Worm (Caenorhabditis elegans) whole organism, L2 larva: ENCODE data around the gene fkb-4.

Source experiments
- R02D3.7 ChIP-seq: fragments of 150-350 bp; optimal IDR thresholded peaks from 2 replicates; lab custom pipeline; 2014; ENCODE audit warnings: missing biosample characterization, missing genetic modification characterization
- alr-1 ChIP-seq: fragments of 150-350 bp; optimal IDR thresholded peaks from 2 replicates; lab custom pipeline; 2014; ENCODE audit warnings: missing biosample characterization, missing genetic modification characterization
- aly-2 ChIP-seq: fragments of 150-350 bp; optimal IDR thresholded peaks from 2 replicates; lab custom pipeline; 2014; ENCODE audit warnings: missing biosample characterization, missing genetic modification characterization
- egl-27 ChIP-seq: sonication (generic microtip); optimal IDR thresholded peaks from 3 replicates; lab custom pipeline; 2017; ENCODE audit warnings: missing biosample characterization, missing genetic modification reagents, missing genetic modification characterization
- fos-1 ChIP-seq: fragments of 150-350 bp; optimal IDR thresholded peaks from 2 replicates; lab custom pipeline; 2014; ENCODE audit warnings: missing biosample characterization, missing genetic modification characterization
- gmeb-1 ChIP-seq: fragments of 150-350 bp; optimal IDR thresholded peaks from 2 replicates; lab custom pipeline; 2014; ENCODE audit warnings: missing biosample characterization, missing genetic modification characterization
- lin-39 ChIP-seq: fragments of 150-350 bp; optimal IDR thresholded peaks from 2 replicates; lab custom pipeline; 2014; ENCODE audit warnings: missing biosample characterization, missing genetic modification reagents, missing genetic modification characterization
- lsy-2 ChIP-seq, 2 experiments: fragments of 150-350 bp in 1 of 2; sonication (generic microtip) in 1 of 2; optimal IDR thresholded peaks; 2 replicates each; lab custom pipeline; 2014 to 2017; ENCODE audit warnings: missing biosample characterization in 2 of 2, missing genetic modification characterization in 2 of 2
- mab-5 ChIP-seq: fragments of 150-350 bp; optimal IDR thresholded peaks from 2 replicates; lab custom pipeline; 2014; ENCODE audit warnings: missing biosample characterization, missing genetic modification characterization
- nhr-11 ChIP-seq: fragments of 150-350 bp; optimal IDR thresholded peaks from 2 replicates; lab custom pipeline; 2014; ENCODE audit warnings: missing biosample characterization, missing genetic modification characterization
- nhr-25 ChIP-seq: fragments of 150-350 bp; sonication (generic microtip); optimal IDR thresholded peaks from 3 replicates; lab custom pipeline; 2014; ENCODE audit warnings: missing biosample characterization, missing genetic modification characterization
- peb-1 ChIP-seq: fragments of 150-350 bp; optimal IDR thresholded peaks from 2 replicates; lab custom pipeline; 2014; ENCODE audit warnings: missing biosample characterization, missing genetic modification characterization
- sma-3 ChIP-seq: sonication (generic microtip); optimal IDR thresholded peaks from 2 replicates; lab custom pipeline; 2016; ENCODE audit warnings: missing genetic modification reagents, missing genetic modification characterization, missing compliant biosample characterization
- unc-62 ChIP-seq: fragments of 150-350 bp; optimal IDR thresholded peaks from 2 replicates; lab custom pipeline; 2014; ENCODE audit warnings: missing biosample characterization, missing genetic modification reagents, missing genetic modification characterization

- no peak for TF ChIP-seq nhr-11 (tag; lab: Kevin White, UChicago)
- no peak for TF ChIP-seq peb-1
- no peak for TF ChIP-seq nhr-25 (tag; lab: Kevin White, UChicago)
- no peak for TF ChIP-seq sma-3 (GFP tag; lab: Kevin White, UChicago)
- TF ChIP-seq aly-2 (tag; lab: Kevin White, UChicago): no peak
- TF ChIP-seq mab-5: no peak
- no peak for TF ChIP-seq egl-27 (tag; lab: Kevin White, UChicago)
- TF ChIP-seq unc-62 (GFP tag; lab: Kevin White, UChicago): no peak
- TF ChIP-seq alr-1 (tag; lab: Kevin White, UChicago): no peak
- TF ChIP-seq R02D3.7: no peak
- TF ChIP-seq gmeb-1 (tag; lab: Kevin White, UChicago): no peak
- peak; percentile 54 for TF ChIP-seq fos-1 (tag; lab: Kevin White, UChicago)
- TF ChIP-seq lsy-2 (tag; optimal IDR thresholded peaks at IDR 0.05; lab: Kevin White, UChicago): no peak
- TF ChIP-seq lin-39 (tag; lab: Kevin White, UChicago): no peak
Measured at ce11 chrV:12819792-12820453, 33.0 kb upstream of the fkb-4 start, which contains the start of the genes ZC443.4 and ugt-18.
